Worm (Caenorhabditis elegans): Measurements from ENCODE around the gene T28F3.11.

- TF ChIP-seq nhr-23 (tag; optimal IDR thresholded peaks at IDR 0.05) (no peak), skn-1 (tag; optimal IDR thresholded peaks at IDR 0.05) (no peak), nhr-11 (tag; optimal IDR thresholded peaks at IDR 0.05) (peak; percentile 45), lin-13 (GFP tag; optimal IDR thresholded peaks at IDR 0.05) (no peak), fos-1 (tag; optimal IDR thresholded peaks at IDR 0.05) (no peak)
These were observed 11.7 kb downstream of the T28F3.11 start for ce11 chrIV:17279592-17280440.

Measured in whole organism, L2 larva.